Fruit fly (Drosophila melanogaster) whole organism, pupa: ENCODE data around the gene CG8042.

Experiments
- CG13204 ChIP-seq: fragments of 200-800 bp; sonication (Bioruptor generic); optimal IDR thresholded peaks from 2 replicates; lab custom pipeline; 2018; ENCODE audit warnings: missing biosample characterization, mild to moderate bottlenecking, missing genetic modification characterization, moderate library complexity
- CG8301 ChIP-seq: fragments of 200-800 bp; sonication (Bioruptor generic); optimal IDR thresholded peaks from 2 replicates; lab custom pipeline; 2018; ENCODE audit warnings: missing biosample characterization, mild to moderate bottlenecking, missing genetic modification characterization
- Pif1B ChIP-seq: fragments of 200-800 bp; sonication (Bioruptor generic); optimal IDR thresholded peaks from 3 replicates; lab custom pipeline; 2016; ENCODE audit warnings: missing biosample characterization, missing genetic modification characterization

- TF ChIP-seq CG8301 (tag; lab: Kevin White, UChicago) = no peak
- TF ChIP-seq CG13204 (GFP tag; lab: Kevin White, UChicago) = no peak
- TF ChIP-seq Pif1B (GFP tag; lab: Kevin White, UChicago) = no peak
Measured at dm6 chr3L:7978550-7978776, 3.7 kb upstream of the CG8042 start, which contains the start of gene Pop4.
